Fruit fly (Drosophila melanogaster): Measurements from ENCODE around the gene Ptpa.

dm6 chr2L:3369822-3370221, 7.0 kb upstream of the Ptpa start:
- TF ChIP-seq CG6813 (GFP tag; optimal IDR thresholded peaks at IDR 0.05) (no peak), CG6254 (GFP tag; optimal IDR thresholded peaks at IDR 0.05) (no peak), Lhr (GFP tag; optimal IDR thresholded peaks at IDR 0.05) (no peak), Asciz (GFP tag; optimal IDR thresholded peaks at IDR 0.05) (no peak), HLH54F (GFP tag; optimal IDR thresholded peaks at IDR 0.05) (no peak), pros (GFP tag; optimal IDR thresholded peaks at IDR 0.05) (no peak), H2.0 (GFP tag; IDR thresholded peaks at IDR 0.05) (no peak), CG8388 (GFP tag; optimal IDR thresholded peaks at IDR 0.05) (no peak)
